Worm (Caenorhabditis elegans): ENCODE results near the gene nhr-271.

ce11 chrV:16608478-16608877 lies 28.2 kb upstream of the nhr-271 start:
- TF ChIP-seq pha-4 (tag; optimal IDR thresholded peaks at IDR 0.05) (no peak), xnd-1 (tag; optimal IDR thresholded peaks at IDR 0.05) (no peak), Y53G8AR.9 (GFP tag; conservative IDR thresholded peaks at IDR 0.05) (no peak), unc-62 (GFP tag; optimal IDR thresholded peaks at IDR 0.05) (no peak)

All from whole organism, young adult.